Fruit fly (Drosophila melanogaster): Measurements from ENCODE around the gene CG4592.

DNA sequence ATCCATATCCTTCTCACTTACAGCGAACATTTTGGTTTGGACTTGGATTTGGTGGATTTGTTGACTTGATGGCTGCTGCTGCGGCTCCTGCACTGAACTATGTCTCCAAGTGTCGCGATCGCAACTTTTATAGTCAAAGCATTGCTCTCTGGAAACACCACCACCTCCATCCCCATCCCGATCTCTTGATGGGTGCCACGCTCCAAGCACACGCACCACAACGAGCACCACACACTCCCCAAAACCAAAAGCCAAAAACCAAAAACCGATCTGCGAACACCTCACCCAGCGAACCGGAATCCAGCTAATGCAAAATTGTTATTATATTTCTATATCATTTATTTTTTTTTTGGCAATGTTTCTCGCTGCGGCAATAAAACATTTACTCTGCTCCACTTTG is 11.6 kb downstream of the CG4592 start, which contains the start of gene Cpr30F:
- no peak for TF ChIP-seq esn (GFP tag; optimal IDR thresholded peaks at IDR 0.05)
- TF ChIP-seq CG1621 (tag; optimal IDR thresholded peaks at IDR 0.05), result no peak
- no peak for TF ChIP-seq CG11294 (GFP tag; IDR thresholded peaks at IDR 0.05)
- TF ChIP-seq fd85E (GFP tag; optimal IDR thresholded peaks at IDR 0.05), result no peak
- TF ChIP-seq CG31627 (GFP tag; optimal IDR thresholded peaks at IDR 0.05), result no peak
- TF ChIP-seq CG6792 (GFP tag; optimal IDR thresholded peaks at IDR 0.05), result no peak
- no peak for TF ChIP-seq CG8319 (GFP tag; optimal IDR thresholded peaks at IDR 0.05)
- TF ChIP-seq CG11762 (GFP tag; optimal IDR thresholded peaks at IDR 0.05; ENCODE audit: insufficient read depth), result no peak

Measured in whole organism, prepupa.